Fruit fly (Drosophila melanogaster) whole organism, embryonic: Measurements from ENCODE around the gene mei-P26.
A peak's percentile ranks its signal among the peaks of the same experiment; 100 is the strongest.

ENCODE experiments used
- CG10267 ChIP-seq: fragments of 200-800 bp; sonication (Bioruptor generic); optimal IDR thresholded peaks from 2 replicates; lab custom pipeline; 2018; ENCODE audit warnings: missing biosample characterization, mild to moderate bottlenecking, missing genetic modification characterization, moderate library complexity
- CG12769 ChIP-seq: fragments of 200-800 bp; sonication (Bioruptor generic); optimal IDR thresholded peaks from 2 replicates; lab custom pipeline; 2019; ENCODE audit warnings: missing biosample characterization, mild to moderate bottlenecking, missing genetic modification characterization, moderate library complexity
- CG8478 ChIP-seq: fragments of >200 bp; optimal IDR thresholded peaks from 2 replicates; lab custom pipeline; 2018
- Usf ChIP-seq: fragments of 200-800 bp; sonication (Bioruptor generic); optimal IDR thresholded peaks from 2 replicates; lab custom pipeline; 2017; ENCODE audit warnings: missing genotype, missing biosample characterization, missing genetic modification characterization
- ara ChIP-seq: fragments of 200-800 bp; sonication (Bioruptor generic); IDR thresholded peaks from 2 replicates; pipeline ENCODE4 v1.3.6; 2022; ENCODE audit warnings: missing biosample characterization, missing genetic modification characterization
- emc ChIP-seq: fragments of 200-800 bp; sonication (Bioruptor generic); optimal IDR thresholded peaks from 2 replicates; lab custom pipeline; 2016; ENCODE audit warnings: missing biosample characterization, missing genetic modification characterization
- gro ChIP-seq: fragments of 200-800 bp; sonication (Bioruptor generic); optimal IDR thresholded peaks from 2 replicates; lab custom pipeline; 2016; ENCODE audit warnings: missing biosample characterization, missing genetic modification characterization
- lilli ChIP-seq: fragments of 200-800 bp; sonication (Bioruptor generic); optimal IDR thresholded peaks from 3 replicates; lab custom pipeline; 2016; ENCODE audit warnings: missing biosample characterization, missing genetic modification characterization
- sna ChIP-seq: fragments of 200-800 bp; sonication (Bioruptor generic); IDR thresholded peaks from 2 replicates; pipeline ENCODE4 v1.3.6; 2022; ENCODE audit warnings: missing biosample characterization, missing genetic modification characterization; ENCODE audit not compliant: partially characterized antibody
- unpg ChIP-seq: fragments of 200-800 bp; sonication (Bioruptor generic); optimal IDR thresholded peaks from 3 replicates; lab custom pipeline; 2018; ENCODE audit warnings: missing biosample characterization, mild to moderate bottlenecking, missing genetic modification characterization, moderate library complexity

DNA sequence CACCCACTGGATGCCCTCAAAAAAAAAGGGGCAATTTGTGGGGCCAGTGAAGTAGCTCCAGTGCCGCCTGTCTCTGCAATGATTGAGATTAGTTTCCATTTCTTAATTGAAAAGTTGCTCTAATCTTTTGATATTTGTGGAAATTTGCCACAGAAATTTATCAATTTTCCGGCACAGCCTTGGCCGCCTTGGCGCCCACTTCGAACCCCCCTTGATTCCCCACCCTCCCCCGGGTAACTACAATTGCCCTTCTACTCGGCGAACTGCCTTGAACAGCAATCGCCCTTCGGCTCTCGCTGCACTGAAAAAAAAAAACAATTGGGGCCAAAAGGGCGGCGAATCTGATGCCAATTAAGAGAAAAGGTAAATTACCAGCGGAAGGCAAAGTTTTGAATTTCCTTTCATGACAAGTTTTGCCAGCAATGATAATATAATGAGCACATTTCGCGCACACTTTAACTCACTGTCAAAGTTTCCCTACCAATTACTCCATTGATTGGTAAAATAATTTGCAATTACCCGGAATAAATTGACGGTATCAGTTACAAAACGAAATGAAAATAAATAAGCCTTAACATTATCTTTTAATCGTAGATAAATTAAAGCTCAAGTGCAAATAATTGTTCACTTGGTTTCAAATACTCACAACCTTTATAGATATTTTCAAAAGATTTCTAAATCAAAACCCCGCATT is 43.2 kb upstream of the mei-P26 start:
- TF ChIP-seq CG10267 (tag; lab: Kevin White, UChicago) (peak; percentile 8), emc (GFP tag; lab: Kevin White, UChicago) (no peak), CG8478 (lab: Kevin White, UChicago) (no peak), lilli (GFP tag; lab: Kevin White, UChicago) (peak; percentile 1), Usf (GFP tag; lab: Kevin White, UChicago) (no peak), sna (GFP tag; lab: Robert Waterston, UW) (no peak), ara (no peak), gro (GFP tag; lab: Kevin White, UChicago) (no peak), unpg (GFP tag; lab: Kevin White, UChicago) (no peak), CG12769 (no peak)
